Fruit fly (Drosophila melanogaster): ENCODE measurements around the gene MFS10.

MFS10 gene

dm6 chrX:13116438-13117243 is 12.2 kb upstream of the MFS10 start:
- peak; percentile 44 for TF ChIP-seq tj (GFP tag; optimal IDR thresholded peaks at IDR 0.05)
- no peak for TF ChIP-seq toe (GFP tag; optimal IDR thresholded peaks at IDR 0.05)

dm6 chrX:13125559-13125958 is 3.3 kb upstream of the MFS10 start:
- TF ChIP-seq CG33017 (tag; optimal IDR thresholded peaks at IDR 0.05) (no peak), CG7101 (tag; optimal IDR thresholded peaks at IDR 0.05) (peak; percentile 30), CG14711 (tag; optimal IDR thresholded peaks at IDR 0.05) (peak; percentile 11), pad (GFP tag; optimal IDR thresholded peaks at IDR 0.05) (no peak), kay (GFP tag; ENCODE audit: borderline replicate concordance) (peak; percentile 96), cic (GFP tag; optimal IDR thresholded peaks at IDR 0.05) (peak; percentile 91), CG7045 (GFP tag; optimal IDR thresholded peaks at IDR 0.05) (no peak)

dm6 chrX:13127973-13128749 is 657 bp upstream of the MFS10 start:
- TF ChIP-seq Hr96 (GFP tag; optimal IDR thresholded peaks at IDR 0.05) (no peak), pad (GFP tag; optimal IDR thresholded peaks at IDR 0.05) (peak; percentile 39), ovo (GFP tag; optimal IDR thresholded peaks at IDR 0.05) (peak; percentile 60), CG7101 (tag; optimal IDR thresholded peaks at IDR 0.05) (no peak), CG5204 (GFP tag; optimal IDR thresholded peaks at IDR 0.05) (no peak), CG14711 (tag; optimal IDR thresholded peaks at IDR 0.05) (peak; percentile 14)

dm6 chrX:13130175-13130822 is 1.5 kb downstream of the MFS10 start:
- TF ChIP-seq CG14711 (tag; optimal IDR thresholded peaks at IDR 0.05), result peak; percentile 35
- no peak for TF ChIP-seq Mnt (GFP tag; optimal IDR thresholded peaks at IDR 0.05)
- TF ChIP-seq Hr96 (GFP tag; optimal IDR thresholded peaks at IDR 0.05), result peak; percentile 5
- TF ChIP-seq kay (GFP tag; ENCODE audit: borderline replicate concordance), result peak; percentile 56
- TF ChIP-seq CG7045 (GFP tag; optimal IDR thresholded peaks at IDR 0.05), result peak; percentile 52
- TF ChIP-seq CG1620 (GFP tag; optimal IDR thresholded peaks at IDR 0.05), result no peak
- peak; percentile 37 for TF ChIP-seq CG7101 (tag; optimal IDR thresholded peaks at IDR 0.05)
- peak; percentile 42 for TF ChIP-seq toe (GFP tag; optimal IDR thresholded peaks at IDR 0.05)
- TF ChIP-seq CG5204 (GFP tag; optimal IDR thresholded peaks at IDR 0.05), result peak; percentile 60
- TF ChIP-seq ovo (GFP tag; optimal IDR thresholded peaks at IDR 0.05), result no peak

dm6 chrX:13131063-13131773 is 2.4 kb downstream of the MFS10 start:
- TF ChIP-seq CG5204 (GFP tag; optimal IDR thresholded peaks at IDR 0.05), result peak; percentile 96
- TF ChIP-seq Hr96 (GFP tag; optimal IDR thresholded peaks at IDR 0.05), result peak; percentile 99
- TF ChIP-seq Clk (GFP tag; optimal IDR thresholded peaks at IDR 0.05), result peak; percentile 97
- peak; percentile 96 for TF ChIP-seq bab1 (GFP tag; optimal IDR thresholded peaks at IDR 0.05)
- TF ChIP-seq pad (GFP tag; optimal IDR thresholded peaks at IDR 0.05), result peak; percentile 97
- TF ChIP-seq cnc (optimal IDR thresholded peaks at IDR 0.05), result no peak
- peak; percentile 90 for TF ChIP-seq ovo (GFP tag; optimal IDR thresholded peaks at IDR 0.05)
- TF ChIP-seq CG12768 (GFP tag; optimal IDR thresholded peaks at IDR 0.05), result peak; percentile 98
- TF ChIP-seq CG7045 (GFP tag; optimal IDR thresholded peaks at IDR 0.05), result peak; percentile 97
- TF ChIP-seq tj (GFP tag; optimal IDR thresholded peaks at IDR 0.05), result peak; percentile 96
- peak; percentile 92 for TF ChIP-seq toe (GFP tag; optimal IDR thresholded peaks at IDR 0.05)
- peak; percentile 99 for TF ChIP-seq CG1620 (GFP tag; optimal IDR thresholded peaks at IDR 0.05)
- peak; percentile 91 for TF ChIP-seq cic (GFP tag; optimal IDR thresholded peaks at IDR 0.05)
- peak; percentile 98 for TF ChIP-seq Crg-1 (GFP tag; optimal IDR thresholded peaks at IDR 0.05)
- TF ChIP-seq Mnt (GFP tag; optimal IDR thresholded peaks at IDR 0.05), result peak; percentile 97
- TF ChIP-seq CG7101 (tag; optimal IDR thresholded peaks at IDR 0.05), result peak; percentile 99
- TF ChIP-seq kay (GFP tag; ENCODE audit: borderline replicate concordance), result no peak
- TF ChIP-seq CG14711 (tag; optimal IDR thresholded peaks at IDR 0.05), result peak; percentile 96
- TF ChIP-seq CG33017 (tag; optimal IDR thresholded peaks at IDR 0.05), result peak; percentile 97
- peak; percentile 98 for TF ChIP-seq CG11617 (GFP tag; optimal IDR thresholded peaks at IDR 0.05)

- TF ChIP-seq kay (GFP tag; ENCODE audit: borderline replicate concordance) (no peak), cnc (optimal IDR thresholded peaks at IDR 0.05) (no peak), CG12768 (GFP tag; optimal IDR thresholded peaks at IDR 0.05) (no peak), pad (GFP tag; optimal IDR thresholded peaks at IDR 0.05) (no peak), ovo (GFP tag; optimal IDR thresholded peaks at IDR 0.05) (no peak), cic (GFP tag; optimal IDR thresholded peaks at IDR 0.05) (no peak), CG1620 (GFP tag; optimal IDR thresholded peaks at IDR 0.05) (no peak), CG5204 (GFP tag; optimal IDR thresholded peaks at IDR 0.05) (no peak), Mnt (GFP tag; optimal IDR thresholded peaks at IDR 0.05) (no peak), CG7101 (tag; optimal IDR thresholded peaks at IDR 0.05) (no peak), CG14711 (tag; optimal IDR thresholded peaks at IDR 0.05) (no peak), CG7045 (GFP tag; optimal IDR thresholded peaks at IDR 0.05) (no peak), Hr96 (GFP tag; optimal IDR thresholded peaks at IDR 0.05) (no peak), Clk (GFP tag; optimal IDR thresholded peaks at IDR 0.05) (no peak), tj (GFP tag; optimal IDR thresholded peaks at IDR 0.05) (no peak), CG11617 (GFP tag; optimal IDR thresholded peaks at IDR 0.05) (no peak), toe (GFP tag; optimal IDR thresholded peaks at IDR 0.05) (no peak), CG33017 (tag; optimal IDR thresholded peaks at IDR 0.05) (no peak), bab1 (GFP tag; optimal IDR thresholded peaks at IDR 0.05) (no peak)
Measured at dm6 chrX:13134811-13135210, 6.0 kb downstream of the MFS10 start.

Measured in whole organism, adult.